Fruit fly (Drosophila melanogaster) whole organism, embryonic: ENCODE data around the gene Mdh1.

Experiments
- Atf6 ChIP-seq: fragments of 200-800 bp; sonication (Bioruptor generic); IDR thresholded peaks from 2 replicates; pipeline ENCODE4 v1.3.6; 2022; ENCODE audit warnings: missing biosample characterization, missing genetic modification characterization
- BEAF-32 ChIP-seq: fragments of 200-800 bp; sonication (Bioruptor generic); optimal IDR thresholded peaks from 3 replicates; lab custom pipeline; 2017; ENCODE audit warnings: missing biosample characterization, missing genetic modification characterization, mild to moderate bottlenecking, moderate library complexity, missing genetic modification reagents
- CG12744 ChIP-seq: fragments of 200-800 bp; sonication (Bioruptor generic); optimal IDR thresholded peaks from 2 replicates; lab custom pipeline; 2016; ENCODE audit warnings: missing biosample characterization, missing genetic modification characterization
- CG12769 ChIP-seq: fragments of 200-800 bp; sonication (Bioruptor generic); optimal IDR thresholded peaks from 2 replicates; lab custom pipeline; 2019; ENCODE audit warnings: missing biosample characterization, mild to moderate bottlenecking, missing genetic modification characterization, moderate library complexity
- CG14860 ChIP-seq: fragments of 200-800 bp; sonication (Bioruptor generic); IDR thresholded peaks from 3 replicates; pipeline ENCODE4 v1.3.6; 2022; ENCODE audit warnings: missing biosample characterization, missing genetic modification characterization; ENCODE audit not compliant: partially characterized antibody
- CG1603 ChIP-seq: fragments of 200-800 bp; sonication (Bioruptor generic); optimal IDR thresholded peaks from 2 replicates; lab custom pipeline; 2019; ENCODE audit warnings: missing biosample characterization, mild to moderate bottlenecking, missing genetic modification characterization, moderate library complexity
- CG16813 ChIP-seq: fragments of 200-800 bp; sonication (Bioruptor generic); IDR thresholded peaks from 3 replicates; pipeline ENCODE4 v1.3.6; 2022; ENCODE audit warnings: missing biosample characterization, missing genetic modification characterization; ENCODE audit not compliant: partially characterized antibody
- CG16815 ChIP-seq: fragments of 200-800 bp; sonication (Bioruptor generic); optimal IDR thresholded peaks from 3 replicates; lab custom pipeline; 2017; ENCODE audit warnings: missing biosample characterization, mild to moderate bottlenecking, missing genetic modification characterization
- CG16863 ChIP-seq: fragments of 200-800 bp; sonication (Bioruptor generic); optimal IDR thresholded peaks from 3 replicates; lab custom pipeline; 2016; ENCODE audit warnings: missing biosample characterization, missing genetic modification characterization
- CG17361 ChIP-seq: fragments of 200-800 bp; sonication (Bioruptor generic); IDR thresholded peaks from 3 replicates; pipeline ENCODE4 v1.3.6; 2022; ENCODE audit warnings: missing biosample characterization, missing genetic modification characterization
- CG2116 ChIP-seq: fragments of 200-800 bp; sonication (Bioruptor generic); optimal IDR thresholded peaks from 3 replicates; lab custom pipeline; 2018; ENCODE audit warnings: missing biosample characterization, mild to moderate bottlenecking, missing genetic modification characterization
- CG30020 ChIP-seq: fragments of 200-800 bp; optimal IDR thresholded peaks from 2 replicates; lab custom pipeline; 2019; ENCODE audit warnings: missing biosample characterization, mild to moderate bottlenecking, missing genetic modification characterization, moderate library complexity
- Doc3 ChIP-seq: fragments of 200-800 bp; sonication (Bioruptor generic); IDR thresholded peaks from 3 replicates; pipeline ENCODE4 v1.3.6; 2022; ENCODE audit warnings: missing biosample characterization, missing genetic modification characterization; ENCODE audit not compliant: partially characterized antibody
- Dp ChIP-seq: fragments of 200-800 bp; sonication (Bioruptor generic); optimal IDR thresholded peaks from 2 replicates; lab custom pipeline; 2018; ENCODE audit warnings: missing biosample characterization, mild to moderate bottlenecking, missing genetic modification characterization, moderate library complexity
- Dref ChIP-seq: fragments of 200-800 bp; sonication (Bioruptor generic); IDR thresholded peaks from 2 replicates; pipeline ENCODE4 v1.3.6; 2022; ENCODE audit warnings: missing biosample characterization, missing genetic modification characterization
- ERR ChIP-seq: fragments of 200-800 bp; sonication (Bioruptor generic); optimal IDR thresholded peaks from 2 replicates; lab custom pipeline; 2016; ENCODE audit warnings: missing biosample characterization, missing genetic modification characterization
- GATAe ChIP-seq: fragments of 200-800 bp; sonication (Bioruptor generic); conservative IDR thresholded peaks from 2 replicates; pipeline ENCODE4 v1.3.6; 2022; ENCODE audit warnings: missing biosample characterization, missing genetic modification characterization
- HHEX ChIP-seq: fragments of 200-800 bp; sonication (Bioruptor generic); optimal IDR thresholded peaks from 3 replicates; lab custom pipeline; 2017; ENCODE audit warnings: missing biosample characterization, mild to moderate bottlenecking, missing genetic modification characterization, missing genetic modification reagents
- Hmr ChIP-seq: fragments of 200-800 bp; sonication (Bioruptor generic); optimal IDR thresholded peaks from 3 replicates; lab custom pipeline; 2017; ENCODE audit warnings: mild to moderate bottlenecking, missing biosample characterization, missing genetic modification reagents, missing genetic modification characterization
- Kr ChIP-seq: fragments of 200-800 bp; sonication (Bioruptor generic); optimal IDR thresholded peaks from 2 replicates; lab custom pipeline; 2017; ENCODE audit warnings: missing biosample characterization, mild to moderate bottlenecking, missing genetic modification characterization
- MBD-R2 ChIP-seq: fragments of 200-800 bp; sonication (Bioruptor generic); IDR thresholded peaks from 2 replicates; pipeline ENCODE4 v1.3.6; 2022; ENCODE audit warnings: missing biosample characterization, missing genetic modification characterization
- MESR4 ChIP-seq: fragments of 200-800 bp; sonication (Bioruptor generic); optimal IDR thresholded peaks from 2 replicates; lab custom pipeline; 2018; ENCODE audit warnings: missing biosample characterization, mild to moderate bottlenecking, missing genetic modification characterization, moderate library complexity
- Med ChIP-seq: fragments of 200-800 bp; sonication (Bioruptor generic); peaks from one replicate; lab custom pipeline; 2016; ENCODE audit warnings: missing biosample characterization, missing genetic modification characterization, mild to moderate bottlenecking, inconsistent platforms, moderate library complexity
- Scr ChIP-seq: fragments of 200-800 bp; sonication (Bioruptor generic); IDR thresholded peaks from 2 replicates; pipeline ENCODE4 v1.3.6; 2022; ENCODE audit warnings: missing biosample characterization, missing genetic modification characterization; ENCODE audit not compliant: partially characterized antibody
- Sry-δ ChIP-seq: fragments of 200-800 bp; sonication (Bioruptor generic); optimal IDR thresholded peaks from 2 replicates; lab custom pipeline; 2016; ENCODE audit warnings: missing biosample characterization, missing genetic modification characterization
- Trl ChIP-seq, 3 experiments: fragments of >200 bp in 2 of 3; fragments of 200-800 bp in 1 of 3; sonication (Bioruptor generic) in 1 of 3; optimal IDR thresholded peaks; 2 replicates in 1 of 3; 3 replicates in 2 of 3; lab custom pipeline; 2016 to 2017; ENCODE audit warnings: missing biosample characterization in 1 of 3, missing genetic modification characterization in 1 of 3
- Xbp1 ChIP-seq: fragments of 200-800 bp; sonication (Bioruptor generic); optimal IDR thresholded peaks from 3 replicates; lab custom pipeline; 2016; ENCODE audit warnings: missing biosample characterization, mild to moderate bottlenecking, missing genetic modification characterization
- Xrp1 ChIP-seq: fragments of 200-800 bp; sonication (Bioruptor generic); IDR thresholded peaks from 2 replicates; pipeline ENCODE4 v1.3.6; 2022; ENCODE audit warnings: missing biosample characterization, missing genetic modification characterization
- ac ChIP-seq: fragments of 200-800 bp; sonication (Bioruptor generic); optimal IDR thresholded peaks from 3 replicates; lab custom pipeline; 2017; ENCODE audit warnings: missing biosample characterization, mild to moderate bottlenecking, missing genetic modification characterization
- amos ChIP-seq: fragments of 200-800 bp; sonication (Bioruptor generic); IDR thresholded peaks from 2 replicates; pipeline ENCODE4 v1.3.6; 2022; ENCODE audit warnings: missing biosample characterization, missing genetic modification characterization; ENCODE audit not compliant: partially characterized antibody
- ato ChIP-seq: fragments of 200-800 bp; sonication (Bioruptor generic); IDR thresholded peaks from 2 replicates; pipeline ENCODE4 v1.3.6; 2022; ENCODE audit warnings: missing biosample characterization, missing genetic modification characterization; ENCODE audit not compliant: partially characterized antibody
- chinmo ChIP-seq: fragments of 200-800 bp; sonication (Bioruptor generic); IDR thresholded peaks from 4 replicates; pipeline ENCODE4 v1.3.6; 2022; ENCODE audit warnings: missing biosample characterization, missing genetic modification characterization; ENCODE audit not compliant: partially characterized antibody
- dimm ChIP-seq: fragments of 200-800 bp; sonication (Bioruptor generic); IDR thresholded peaks from 2 replicates; pipeline ENCODE4 v1.3.6; 2022; ENCODE audit warnings: missing biosample characterization, missing genetic modification characterization
- hb ChIP-seq: fragments of 200-800 bp; sonication (Bioruptor generic); IDR thresholded peaks from 3 replicates; pipeline ENCODE4 v1.3.6; 2022; ENCODE audit warnings: missing biosample characterization, missing genetic modification characterization; ENCODE audit not compliant: partially characterized antibody
- inv ChIP-seq: fragments of 200-800 bp; sonication (Bioruptor generic); IDR thresholded peaks from 2 replicates; pipeline ENCODE4 v1.3.6; 2022; ENCODE audit warnings: missing biosample characterization, missing genetic modification characterization; ENCODE audit not compliant: partially characterized antibody
- klu ChIP-seq: fragments of 200-800 bp; sonication (Bioruptor generic); IDR thresholded peaks from 2 replicates; pipeline ENCODE4 v1.3.6; 2022; ENCODE audit warnings: missing biosample characterization, missing genetic modification characterization
- knrl ChIP-seq: fragments of 200-800 bp; sonication (Bioruptor generic); IDR thresholded peaks from 3 replicates; pipeline ENCODE4 v1.3.6; 2022; ENCODE audit warnings: missing biosample characterization, missing genetic modification characterization; ENCODE audit not compliant: partially characterized antibody
- mld ChIP-seq: fragments of 200-800 bp; sonication (Bioruptor generic); IDR thresholded peaks from 3 replicates; pipeline ENCODE4 v1.3.6; 2022; ENCODE audit warnings: missing biosample characterization, missing genetic modification characterization; ENCODE audit not compliant: partially characterized antibody
- nerfin-2 ChIP-seq: fragments of 200-800 bp; sonication (Bioruptor generic); IDR thresholded peaks from 2 replicates; pipeline ENCODE4 v1.3.6; 2022; ENCODE audit warnings: missing biosample characterization, missing genetic modification characterization; ENCODE audit not compliant: partially characterized antibody
- nom ChIP-seq: fragments of 200-800 bp; sonication (Bioruptor generic); optimal IDR thresholded peaks from 2 replicates; lab custom pipeline; 2017; ENCODE audit warnings: missing biosample characterization, missing genetic modification characterization, mild to moderate bottlenecking, moderate library complexity, missing genetic modification reagents
- pzg ChIP-seq: fragments of 200-800 bp; sonication (Bioruptor generic); optimal IDR thresholded peaks from 3 replicates; lab custom pipeline; 2018; ENCODE audit warnings: missing biosample characterization, mild to moderate bottlenecking, missing genetic modification characterization, moderate library complexity
- row ChIP-seq: fragments of 200-800 bp; sonication (Bioruptor generic); IDR thresholded peaks from 3 replicates; pipeline ENCODE4 v1.3.6; 2022; ENCODE audit warnings: missing biosample characterization, missing genetic modification characterization
- sna ChIP-seq: fragments of 200-800 bp; sonication (Bioruptor generic); IDR thresholded peaks from 2 replicates; pipeline ENCODE4 v1.3.6; 2022; ENCODE audit warnings: missing biosample characterization, missing genetic modification characterization; ENCODE audit not compliant: partially characterized antibody
- sob ChIP-seq: fragments of 200-800 bp; sonication (Bioruptor generic); IDR thresholded peaks from 2 replicates; pipeline ENCODE4 v1.3.6; 2022; ENCODE audit warnings: missing biosample characterization, missing genetic modification characterization
- tna ChIP-seq: fragments of 200-800 bp; sonication (Bioruptor generic); IDR thresholded peaks from 2 replicates; pipeline ENCODE4 v1.3.6; 2022; ENCODE audit warnings: missing biosample characterization, missing genetic modification characterization; ENCODE audit not compliant: partially characterized antibody
- unc-4 ChIP-seq: fragments of 200-800 bp; sonication (Bioruptor generic); IDR thresholded peaks from 2 replicates; pipeline ENCODE4 v1.3.6; 2022; ENCODE audit warnings: missing biosample characterization, missing genetic modification characterization; ENCODE audit not compliant: partially characterized antibody
- vnd ChIP-seq: fragments of 200-800 bp; sonication (Bioruptor generic); IDR thresholded peaks from 3 replicates; pipeline ENCODE4 v1.3.6; 2022; ENCODE audit warnings: missing biosample characterization, missing genetic modification characterization; ENCODE audit not compliant: partially characterized antibody
- zen2 ChIP-seq: fragments of 200-800 bp; sonication (Bioruptor generic); IDR thresholded peaks from 3 replicates; pipeline ENCODE4 v1.3.6; 2022; ENCODE audit warnings: missing biosample characterization, missing genetic modification characterization; ENCODE audit not compliant: partially characterized antibody

Mdh1 gene

dm6 chr2L:10418981-10419380, 22.8 kb upstream of the Mdh1 start, which contains the start of gene RfC3 (continued):
- TF ChIP-seq BEAF-32 (GFP tag; lab: Kevin White, UChicago) (peak; percentile 61), Xrp1 (GFP tag; lab: Robert Waterston, UW) (no peak), CG12769 (tag; lab: Kevin White, UChicago) (no peak), knrl (GFP tag; lab: Robert Waterston, UW) (peak; percentile 59; the same call in 2 of the 3 replicates), zen2 (peak; percentile 96), Sry-δ (peak; percentile 31), CG16863 (no peak), sna (GFP tag; lab: Robert Waterston, UW) (peak; percentile 79), CG12744 (GFP tag; lab: Kevin White, UChicago) (no peak), CG16815 (GFP tag; lab: Kevin White, UChicago) (no peak), CG14860 (GFP tag; lab: Robert Waterston, UW) (peak; percentile 91), nerfin-2 (GFP tag; lab: Robert Waterston, UW) (peak; percentile 94), CG1603 (peak; percentile 99), hb (peak; percentile 80), chinmo (GFP tag; lab: Robert Waterston, UW) (peak; percentile 84; the same call in 1 of the 4 replicates), MESR4 (GFP tag; lab: Kevin White, UChicago) (peak; percentile 29), vnd (GFP tag; lab: Robert Waterston, UW) (peak; percentile 87), unc-4 (peak; percentile 75), Hmr (GFP tag; lab: Kevin White, UChicago) (no peak), ac (no peak), Dp (GFP tag; lab: Kevin White, UChicago) (peak; percentile 92), Xbp1 (no peak), Kr (GFP tag; lab: Kevin White, UChicago) (no peak), CG16813 (peak; percentile 72; the same call in 2 of the 3 replicates), Doc3 (GFP tag; lab: Robert Waterston, UW) (peak; percentile 75), tna (GFP tag; lab: Robert Waterston, UW) (peak; percentile 97), Atf6 (GFP tag; lab: Robert Waterston, UW) (no peak), CG30020 (tag; lab: Kevin White, UChicago) (peak; percentile 92), pzg (GFP tag; lab: Kevin White, UChicago) (peak; percentile 64), nom (GFP tag; lab: Kevin White, UChicago) (no peak), CG2116 (GFP tag; lab: Kevin White, UChicago) (peak; percentile 94), MBD-R2 (GFP tag; lab: Robert Waterston, UW) (peak; percentile 51; the same call in 1 of the 2 replicates), Scr (GFP tag; lab: Robert Waterston, UW) (peak; percentile 81), row (GFP tag; lab: Robert Waterston, UW) (no peak), CG17361 (no peak), amos (GFP tag; lab: Robert Waterston, UW) (peak; percentile 76; the same call in 1 of the 2 replicates), ERR (GFP tag; lab: Kevin White, UChicago) (no peak), sob (no peak), Trl (optimal IDR thresholded peaks at IDR 0.05; lab: Kevin White, UChicago) (no peak), Trl (GFP tag; optimal IDR thresholded peaks at IDR 0.05; lab: Kevin White, UChicago) (no peak), mld (GFP tag; lab: Robert Waterston, UW) (peak; percentile 94), Med (GFP tag; lab: Kevin White, UChicago) (peak; percentile 54), Dref (peak; percentile 95), ato (GFP tag; lab: Robert Waterston, UW) (peak; percentile 94), klu (GFP tag; lab: Robert Waterston, UW) (no peak), dimm (GFP tag; lab: Robert Waterston, UW) (no peak), HHEX (GFP tag; lab: Kevin White, UChicago) (no peak), GATAe (no peak), inv (GFP tag; lab: Robert Waterston, UW) (peak; percentile 89)
